Worm (Caenorhabditis elegans): ENCODE data around the gene vps-22.

ce11 chrIII:4913736-4914135 lies 48.6 kb downstream of the vps-22 start:
- no peak for TF ChIP-seq mab-5 (tag; optimal IDR thresholded peaks at IDR 0.05)
- no peak for TF ChIP-seq ztf-11 (tag; optimal IDR thresholded peaks at IDR 0.05)
- no peak for TF ChIP-seq elt-1 (tag; optimal IDR thresholded peaks at IDR 0.05)
- TF ChIP-seq elt-3 (tag; optimal IDR thresholded peaks at IDR 0.05) = no peak
- TF ChIP-seq snpc-4 (tag; optimal IDR thresholded peaks at IDR 0.05) = no peak
- no peak for TF ChIP-seq unc-39 (tag; optimal IDR thresholded peaks at IDR 0.05)
- TF ChIP-seq lsy-2 (tag; optimal IDR thresholded peaks at IDR 0.05) = no peak
- TF ChIP-seq ztf-4 (tag; optimal IDR thresholded peaks at IDR 0.05) = no peak
- no peak for TF ChIP-seq unc-62 (GFP tag; optimal IDR thresholded peaks at IDR 0.05)
- TF ChIP-seq egl-27 (tag; optimal IDR thresholded peaks at IDR 0.05) = no peak
- TF ChIP-seq nhr-23 (tag; optimal IDR thresholded peaks at IDR 0.05) = no peak
- no peak for TF ChIP-seq F13H6.1 (tag; optimal IDR thresholded peaks at IDR 0.05)
- TF ChIP-seq nhr-12 (tag; optimal IDR thresholded peaks at IDR 0.05) = no peak
- no peak for TF ChIP-seq mdl-1 (tag; optimal IDR thresholded peaks at IDR 0.05)

Data from whole organism, L2 larva.